Fruit fly (Drosophila melanogaster) whole organism, embryonic: ENCODE results near the gene Atg8b.

Experiments
- Asciz ChIP-seq: fragments of 200-800 bp; sonication (Bioruptor generic); optimal IDR thresholded peaks from 2 replicates; lab custom pipeline; 2017; ENCODE audit warnings: missing biosample characterization, mild to moderate bottlenecking, missing genetic modification characterization, missing genetic modification reagents
- BEAF-32 ChIP-seq: fragments of 200-800 bp; sonication (Bioruptor generic); optimal IDR thresholded peaks from 3 replicates; lab custom pipeline; 2017; ENCODE audit warnings: missing biosample characterization, missing genetic modification characterization, mild to moderate bottlenecking, moderate library complexity, missing genetic modification reagents
- Bgb ChIP-seq: fragments of 200-800 bp; sonication (Bioruptor generic); IDR thresholded peaks from 2 replicates; pipeline ENCODE4 v1.3.6; 2022; ENCODE audit warnings: missing biosample characterization, missing genetic modification characterization; ENCODE audit not compliant: partially characterized antibody
- CG11247 ChIP-seq: fragments of 200-800 bp; sonication (Bioruptor generic); IDR thresholded peaks from 2 replicates; pipeline ENCODE4 v1.3.6; 2022; ENCODE audit warnings: missing biosample characterization, missing genetic modification characterization
- CG13287 ChIP-seq: fragments of 200-800 bp; sonication (Bioruptor generic); IDR thresholded peaks from 2 replicates; pipeline ENCODE4 v1.3.6; 2022; ENCODE audit warnings: missing biosample characterization, missing genetic modification characterization; ENCODE audit not compliant: partially characterized antibody
- CG14710 ChIP-seq: fragments of 200-800 bp; sonication (Bioruptor generic); optimal IDR thresholded peaks from 3 replicates; lab custom pipeline; 2019; ENCODE audit warnings: missing biosample characterization, mild to moderate bottlenecking, missing genetic modification characterization, moderate library complexity
- CG16815 ChIP-seq: fragments of 200-800 bp; sonication (Bioruptor generic); optimal IDR thresholded peaks from 3 replicates; lab custom pipeline; 2017; ENCODE audit warnings: missing biosample characterization, mild to moderate bottlenecking, missing genetic modification characterization
- CG17802 ChIP-seq: fragments of 200-800 bp; sonication (Bioruptor generic); optimal IDR thresholded peaks from 2 replicates; lab custom pipeline; 2018; ENCODE audit warnings: missing biosample characterization, mild to moderate bottlenecking, missing genetic modification characterization, moderate library complexity
- CG18619 ChIP-seq: fragments of 200-800 bp; sonication (Bioruptor generic); optimal IDR thresholded peaks from 3 replicates; lab custom pipeline; 2017; ENCODE audit warnings: missing biosample characterization, mild to moderate bottlenecking, missing genetic modification characterization
- CG3065 ChIP-seq: fragments of 200-800 bp; sonication (Bioruptor generic); optimal IDR thresholded peaks from 2 replicates; lab custom pipeline; 2016; ENCODE audit warnings: missing biosample characterization, missing genetic modification characterization
- CG32772 ChIP-seq: fragments of 200-800 bp; sonication (Bioruptor generic); IDR thresholded peaks from 2 replicates; pipeline ENCODE4 v1.3.6; 2022; ENCODE audit warnings: missing biosample characterization, missing genetic modification characterization
- CG3281 ChIP-seq: fragments of 200-800 bp; sonication (Bioruptor generic); optimal IDR thresholded peaks from 3 replicates; lab custom pipeline; 2017; ENCODE audit warnings: missing biosample characterization, mild to moderate bottlenecking, missing genetic modification characterization
- CG42726 ChIP-seq: fragments of 200-800 bp; sonication (Bioruptor generic); IDR thresholded peaks from 2 replicates; pipeline ENCODE4 v1.3.6; 2022; ENCODE audit warnings: missing biosample characterization, missing genetic modification characterization; ENCODE audit not compliant: partially characterized antibody
- CG43689 ChIP-seq: fragments of 200-800 bp; sonication (Bioruptor generic); IDR thresholded peaks from 2 replicates; pipeline ENCODE4 v1.3.6; 2022; ENCODE audit warnings: missing biosample characterization, missing genetic modification characterization
- CG4404 ChIP-seq: fragments of 200-800 bp; sonication (Bioruptor generic); IDR thresholded peaks from 2 replicates; pipeline ENCODE4 v1.3.6; 2022; ENCODE audit warnings: missing biosample characterization, missing genetic modification characterization
- CG4820 ChIP-seq: fragments of 200-800 bp; sonication (Bioruptor generic); optimal IDR thresholded peaks from 3 replicates; lab custom pipeline; 2016; ENCODE audit warnings: missing biosample characterization, missing genetic modification characterization
- CG5245 ChIP-seq: fragments of 200-800 bp; sonication (Bioruptor generic); optimal IDR thresholded peaks from 3 replicates; lab custom pipeline; 2016; ENCODE audit warnings: missing biosample characterization, missing genetic modification characterization
- CG6791 ChIP-seq: fragments of 200-800 bp; sonication (Bioruptor generic); IDR thresholded peaks from 3 replicates; pipeline ENCODE4 v1.3.6; 2022; ENCODE audit warnings: missing biosample characterization, missing genetic modification characterization; ENCODE audit not compliant: partially characterized antibody
- CG7928 ChIP-seq: fragments of 200-800 bp; sonication (Bioruptor generic); optimal IDR thresholded peaks from 2 replicates; lab custom pipeline; 2017; ENCODE audit warnings: missing biosample characterization, mild to moderate bottlenecking, missing genetic modification characterization
- CTCF ChIP-seq: fragments of 200-800 bp; sonication (Bioruptor generic); optimal IDR thresholded peaks from 2 replicates; lab custom pipeline; 2017; ENCODE audit warnings: missing biosample characterization, mild to moderate bottlenecking, missing genetic modification characterization, moderate library complexity
- Dip2 ChIP-seq: fragments of 200-800 bp; sonication (Bioruptor generic); IDR thresholded peaks from 2 replicates; pipeline ENCODE4 v1.3.6; 2022; ENCODE audit warnings: missing biosample characterization, missing genetic modification characterization
- E2f1 ChIP-seq: fragments of 200-800 bp; sonication (Bioruptor generic); IDR thresholded peaks from 2 replicates; pipeline ENCODE4 v1.3.6; 2022; ENCODE audit warnings: missing biosample characterization, missing genetic modification characterization
- Ets97D ChIP-seq: fragments of 200-800 bp; sonication (Bioruptor generic); optimal IDR thresholded peaks from 3 replicates; lab custom pipeline; 2016; ENCODE audit warnings: missing biosample characterization, missing genetic modification characterization
- HHEX ChIP-seq: fragments of 200-800 bp; sonication (Bioruptor generic); optimal IDR thresholded peaks from 3 replicates; lab custom pipeline; 2017; ENCODE audit warnings: missing biosample characterization, mild to moderate bottlenecking, missing genetic modification characterization, missing genetic modification reagents
- HLH3B ChIP-seq: fragments of 200-800 bp; sonication (Bioruptor generic); IDR thresholded peaks from 2 replicates; pipeline ENCODE4 v1.3.6; 2022; ENCODE audit warnings: missing biosample characterization, missing genetic modification characterization
- HmgD ChIP-seq: fragments of 200-800 bp; sonication (Bioruptor generic); optimal IDR thresholded peaks from 3 replicates; lab custom pipeline; 2016; ENCODE audit warnings: missing biosample characterization, missing genetic modification characterization
- Lhr ChIP-seq: fragments of 200-800 bp; sonication (Bioruptor generic); optimal IDR thresholded peaks from 3 replicates; lab custom pipeline; 2017; ENCODE audit warnings: mild to moderate bottlenecking, missing biosample characterization, missing genetic modification reagents, missing genetic modification characterization
- Lim3 ChIP-seq: fragments of 200-800 bp; sonication (Bioruptor generic); IDR thresholded peaks from 2 replicates; pipeline ENCODE4 v1.3.6; 2022; ENCODE audit warnings: missing biosample characterization, missing genetic modification characterization
- MESR4 ChIP-seq: fragments of 200-800 bp; sonication (Bioruptor generic); optimal IDR thresholded peaks from 2 replicates; lab custom pipeline; 2018; ENCODE audit warnings: missing biosample characterization, mild to moderate bottlenecking, missing genetic modification characterization, moderate library complexity
- NC2β ChIP-seq: fragments of 200-800 bp; sonication (Bioruptor generic); optimal IDR thresholded peaks from 2 replicates; lab custom pipeline; 2016; ENCODE audit warnings: missing biosample characterization, missing genetic modification characterization
- Nf-YB ChIP-seq: fragments of 200-800 bp; sonication (Bioruptor generic); optimal IDR thresholded peaks from 3 replicates; lab custom pipeline; 2019; ENCODE audit warnings: missing biosample characterization, mild to moderate bottlenecking, missing genetic modification characterization, moderate library complexity
- Opbp ChIP-seq: fragments of 200-800 bp; sonication (Bioruptor generic); IDR thresholded peaks from 3 replicates; pipeline ENCODE4 v1.3.6; 2022; ENCODE audit warnings: missing biosample characterization, missing genetic modification characterization; ENCODE audit not compliant: partially characterized antibody
- Scr ChIP-seq: fragments of 200-800 bp; sonication (Bioruptor generic); IDR thresholded peaks from 2 replicates; pipeline ENCODE4 v1.3.6; 2022; ENCODE audit warnings: missing biosample characterization, missing genetic modification characterization; ENCODE audit not compliant: partially characterized antibody
- TFAM ChIP-seq: fragments of 200-800 bp; sonication (Bioruptor generic); optimal IDR thresholded peaks from 2 replicates; lab custom pipeline; 2017; ENCODE audit warnings: missing biosample characterization, missing genetic modification characterization, inconsistent platforms
- ato ChIP-seq: fragments of 200-800 bp; sonication (Bioruptor generic); IDR thresholded peaks from 2 replicates; pipeline ENCODE4 v1.3.6; 2022; ENCODE audit warnings: missing biosample characterization, missing genetic modification characterization; ENCODE audit not compliant: partially characterized antibody
- hb ChIP-seq: fragments of 200-800 bp; sonication (Bioruptor generic); IDR thresholded peaks from 3 replicates; pipeline ENCODE4 v1.3.6; 2022; ENCODE audit warnings: missing biosample characterization, missing genetic modification characterization; ENCODE audit not compliant: partially characterized antibody
- inv ChIP-seq: fragments of 200-800 bp; sonication (Bioruptor generic); IDR thresholded peaks from 2 replicates; pipeline ENCODE4 v1.3.6; 2022; ENCODE audit warnings: missing biosample characterization, missing genetic modification characterization; ENCODE audit not compliant: partially characterized antibody
- knrl ChIP-seq: fragments of 200-800 bp; sonication (Bioruptor generic); IDR thresholded peaks from 3 replicates; pipeline ENCODE4 v1.3.6; 2022; ENCODE audit warnings: missing biosample characterization, missing genetic modification characterization; ENCODE audit not compliant: partially characterized antibody
- mld ChIP-seq: fragments of 200-800 bp; sonication (Bioruptor generic); IDR thresholded peaks from 3 replicates; pipeline ENCODE4 v1.3.6; 2022; ENCODE audit warnings: missing biosample characterization, missing genetic modification characterization; ENCODE audit not compliant: partially characterized antibody
- nom ChIP-seq: fragments of 200-800 bp; sonication (Bioruptor generic); optimal IDR thresholded peaks from 2 replicates; lab custom pipeline; 2017; ENCODE audit warnings: missing biosample characterization, missing genetic modification characterization, mild to moderate bottlenecking, moderate library complexity, missing genetic modification reagents
- pfk ChIP-seq: fragments of 200-800 bp; sonication (Bioruptor generic); optimal IDR thresholded peaks from 2 replicates; lab custom pipeline; 2018; ENCODE audit warnings: missing biosample characterization, mild to moderate bottlenecking, missing genetic modification characterization, moderate library complexity
- prd ChIP-seq, 3 experiments: fragments of >200 bp in 2 of 3; fragments of 200-800 bp in 1 of 3; sonication (Bioruptor generic) in 1 of 3; optimal IDR thresholded peaks in 2 of 3; IDR thresholded peaks in 1 of 3; 2 replicates in 2 of 3; 3 replicates in 1 of 3; pipeline versions ENCODE4 v1.3.6 to Lab custom; 2017 to 2022; ENCODE audit warnings: missing biosample characterization in 1 of 3, missing genetic modification characterization in 1 of 3
- pzg ChIP-seq: fragments of 200-800 bp; sonication (Bioruptor generic); optimal IDR thresholded peaks from 3 replicates; lab custom pipeline; 2018; ENCODE audit warnings: missing biosample characterization, mild to moderate bottlenecking, missing genetic modification characterization, moderate library complexity
- row ChIP-seq: fragments of 200-800 bp; sonication (Bioruptor generic); IDR thresholded peaks from 3 replicates; pipeline ENCODE4 v1.3.6; 2022; ENCODE audit warnings: missing biosample characterization, missing genetic modification characterization
- schlank ChIP-seq: fragments of 200-800 bp; sonication (Bioruptor generic); optimal IDR thresholded peaks from 2 replicates; lab custom pipeline; 2018; ENCODE audit warnings: missing biosample characterization, mild to moderate bottlenecking, missing genetic modification characterization
- sna ChIP-seq: fragments of 200-800 bp; sonication (Bioruptor generic); IDR thresholded peaks from 2 replicates; pipeline ENCODE4 v1.3.6; 2022; ENCODE audit warnings: missing biosample characterization, missing genetic modification characterization; ENCODE audit not compliant: partially characterized antibody
- sob ChIP-seq: fragments of 200-800 bp; sonication (Bioruptor generic); IDR thresholded peaks from 2 replicates; pipeline ENCODE4 v1.3.6; 2022; ENCODE audit warnings: missing biosample characterization, missing genetic modification characterization
- tin ChIP-seq: fragments of 200-800 bp; sonication (Bioruptor generic); optimal IDR thresholded peaks from 3 replicates; lab custom pipeline; 2016; ENCODE audit warnings: missing biosample characterization, missing genetic modification characterization
- vnd ChIP-seq: fragments of 200-800 bp; sonication (Bioruptor generic); IDR thresholded peaks from 3 replicates; pipeline ENCODE4 v1.3.6; 2022; ENCODE audit warnings: missing biosample characterization, missing genetic modification characterization; ENCODE audit not compliant: partially characterized antibody

Gene Atg8b

DNA sequence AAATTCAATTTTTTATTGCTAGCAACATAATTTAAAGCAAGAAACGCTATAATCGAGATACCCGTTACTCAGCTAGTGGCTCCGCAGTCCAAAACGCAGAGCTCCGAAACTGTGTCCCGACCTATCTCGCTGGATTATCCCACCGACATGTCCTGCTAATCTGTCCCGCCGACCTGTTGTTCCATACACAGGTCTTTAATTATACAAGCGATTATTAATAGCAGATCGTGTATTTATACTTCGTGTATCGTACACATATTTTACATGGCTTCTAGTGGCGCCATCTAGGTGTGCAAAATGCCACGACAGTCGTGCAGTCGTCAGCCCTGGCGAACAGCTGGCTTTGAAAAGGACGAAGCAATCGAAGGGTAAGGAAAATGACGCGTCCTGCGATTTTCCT is 8.4 kb upstream of the Atg8b start, which contains the start of gene CG14321 (continued):
- TF ChIP-seq inv (GFP tag; lab: Robert Waterston, UW) (peak; percentile 36; the same call in 1 of the 2 replicates), sob (GFP tag; lab: Robert Waterston, UW) (peak; percentile 28; the same call in 1 of the 2 replicates), CG13287 (peak; percentile 49), Asciz (GFP tag; lab: Kevin White, UChicago) (no peak), HLH3B (0 out of 2 replicates have a peak, but pooled peaks have one; percentile 22), CG3065 (no peak), CG14710 (tag; lab: Kevin White, UChicago) (peak; percentile 22), Lim3 (GFP tag; lab: Robert Waterston, UW) (no peak), Lhr (GFP tag; lab: Kevin White, UChicago) (no peak), mld (GFP tag; lab: Robert Waterston, UW) (peak; percentile 65; the same call in 1 of the 3 replicates), CG42726 (GFP tag; lab: Robert Waterston, UW) (peak; percentile 82), Nf-YB (GFP tag; lab: Kevin White, UChicago) (no peak), CG16815 (GFP tag; lab: Kevin White, UChicago) (no peak), sna (peak; percentile 51), HmgD (GFP tag; lab: Kevin White, UChicago) (peak; percentile 12), CG4820 (GFP tag; lab: Kevin White, UChicago) (no peak), BEAF-32 (GFP tag; lab: Kevin White, UChicago) (peak; percentile 19), Dip2 (GFP tag; lab: Robert Waterston, UW) (peak; percentile 92), CTCF (GFP tag; lab: Kevin White, UChicago) (peak; percentile 95), tin (peak; percentile 3), TFAM (GFP tag; lab: Kevin White, UChicago) (no peak), ato (peak; percentile 21; the same call in 1 of the 2 replicates), E2f1 (no peak), MESR4 (GFP tag; lab: Kevin White, UChicago) (peak; percentile 0), Opbp (GFP tag; lab: Robert Waterston, UW) (peak; percentile 71; the same call in 2 of the 3 replicates), pfk (GFP tag; lab: Kevin White, UChicago) (no peak), Scr (GFP tag; lab: Robert Waterston, UW) (peak; percentile 59), CG18619 (GFP tag; lab: Kevin White, UChicago) (no peak), HHEX (no peak), CG7928 (GFP tag; lab: Kevin White, UChicago) (peak; percentile 85), CG11247 (GFP tag; lab: Robert Waterston, UW) (no peak), NC2β (GFP tag; lab: Kevin White, UChicago) (no peak), CG4404 (GFP tag; lab: Robert Waterston, UW) (no peak), CG17802 (no peak), pzg (GFP tag; lab: Kevin White, UChicago) (peak; percentile 33), knrl (peak; percentile 55), hb (GFP tag; lab: Robert Waterston, UW) (peak; percentile 84), nom (GFP tag; lab: Kevin White, UChicago) (no peak), row (GFP tag; lab: Robert Waterston, UW) (no peak), CG6791 (GFP tag; lab: Robert Waterston, UW) (peak; percentile 58; the same call in 2 of the 3 replicates), prd (optimal IDR thresholded peaks at IDR 0.05; lab: Kevin White, UChicago) (no peak), prd (GFP tag; IDR thresholded peaks at IDR 0.05; lab: Robert Waterston, UW) (peak; percentile 14; the same call in 1 of the 3 replicates), CG43689 (no peak), schlank (tag; lab: Kevin White, UChicago) (no peak), CG5245 (GFP tag; lab: Kevin White, UChicago) (no peak), CG32772 (GFP tag; lab: Robert Waterston, UW) (no peak), Ets97D (peak; percentile 47), vnd (GFP tag; lab: Robert Waterston, UW) (peak; percentile 73), Bgb (GFP tag; lab: Robert Waterston, UW) (peak; percentile 73), CG3281 (peak; percentile 5)
